Worm (Caenorhabditis elegans): Measurements from ENCODE around the gene srz-96.

DNA sequence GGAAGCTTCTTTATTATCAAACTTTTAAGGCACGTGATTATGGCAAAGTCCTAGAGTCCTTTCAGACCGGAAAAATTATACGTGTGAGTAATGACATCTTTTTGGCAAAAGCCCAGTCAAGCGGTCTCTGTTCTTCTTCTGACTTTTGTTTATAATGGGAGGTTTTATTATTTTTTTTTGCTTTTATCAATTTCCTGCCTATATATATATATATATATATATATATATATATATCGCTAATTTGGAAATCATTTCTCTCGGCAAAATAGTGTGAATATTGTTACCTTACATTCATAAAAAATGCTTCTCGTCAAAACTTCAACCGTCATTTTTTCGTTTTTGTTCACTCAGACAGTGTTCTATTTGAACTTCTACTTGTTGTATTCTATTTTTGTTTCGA lies 18.7 kb downstream of the srz-96 start, which contains the start of gene srbc-62:
- TF ChIP-seq ama-1 (optimal IDR thresholded peaks at IDR 0.05) = no peak
- no peak for TF ChIP-seq ztf-4 (tag; optimal IDR thresholded peaks at IDR 0.05)
